Worm (Caenorhabditis elegans) whole organism, midembryonic: ENCODE data around the gene Y56A3A.28.
A peak's percentile ranks its signal among the peaks of the same experiment; 100 is the strongest.

Experiments
- T22C8.4 ChIP-seq: fragments of 200-800 bp; sonication (Bioruptor generic); IDR thresholded peaks from 2 replicates; pipeline ENCODE4 v1.3.6; 2022; ENCODE audit warnings: missing genetic modification characterization, missing compliant biosample characterization
- cog-1 ChIP-seq: sonication (generic microtip); optimal IDR thresholded peaks from 2 replicates; lab custom pipeline; 2016; ENCODE audit warnings: missing genetic modification characterization, missing compliant biosample characterization
- flt-1 ChIP-seq: fragments of 200-800 bp; sonication (Bioruptor generic); IDR thresholded peaks from 2 replicates; pipeline ENCODE4 v1.3.6; 2022; ENCODE audit warnings: missing genetic modification characterization, missing compliant biosample characterization
- klf-2 ChIP-seq: fragments of 200-800 bp; sonication (Bioruptor generic); conservative IDR thresholded peaks from 2 replicates; pipeline ENCODE4 v1.3.6; 2022; ENCODE audit warnings: missing genetic modification reagents, missing genetic modification characterization, missing compliant biosample characterization
- med-1 ChIP-seq: sonication (generic microtip); optimal IDR thresholded peaks from 2 replicates; lab custom pipeline; 2017; ENCODE audit warnings: missing genetic modification characterization, mild to moderate bottlenecking, missing compliant biosample characterization, antibody characterized with exemption, missing genetic modification reagents; ENCODE audit not compliant: insufficient read depth
- ref-1 ChIP-seq: fragments of 200-800 bp; sonication (Bioruptor generic); conservative IDR thresholded peaks from 2 replicates; pipeline ENCODE4 v1.3.6; 2022; ENCODE audit warnings: missing genetic modification reagents, missing genetic modification characterization, missing compliant biosample characterization
- tab-1 ChIP-seq: fragments of 200-800 bp; sonication (Bioruptor generic); IDR thresholded peaks from 2 replicates; pipeline ENCODE4 v1.3.6; 2022; ENCODE audit warnings: missing genetic modification characterization, missing compliant biosample characterization
- ztf-23 ChIP-seq: fragments of 200-800 bp; sonication (Bioruptor generic); IDR thresholded peaks from 2 replicates; pipeline ENCODE4 v1.3.6; 2022; ENCODE audit warnings: missing genetic modification reagents, missing genetic modification characterization, missing compliant biosample characterization
- ztf-29 ChIP-seq: fragments of 200-800 bp; sonication (Bioruptor generic); IDR thresholded peaks from 2 replicates; pipeline ENCODE4 v1.3.6; 2022; ENCODE audit warnings: missing genetic modification reagents, missing genetic modification characterization, missing compliant biosample characterization

Gene Y56A3A.28

DNA sequence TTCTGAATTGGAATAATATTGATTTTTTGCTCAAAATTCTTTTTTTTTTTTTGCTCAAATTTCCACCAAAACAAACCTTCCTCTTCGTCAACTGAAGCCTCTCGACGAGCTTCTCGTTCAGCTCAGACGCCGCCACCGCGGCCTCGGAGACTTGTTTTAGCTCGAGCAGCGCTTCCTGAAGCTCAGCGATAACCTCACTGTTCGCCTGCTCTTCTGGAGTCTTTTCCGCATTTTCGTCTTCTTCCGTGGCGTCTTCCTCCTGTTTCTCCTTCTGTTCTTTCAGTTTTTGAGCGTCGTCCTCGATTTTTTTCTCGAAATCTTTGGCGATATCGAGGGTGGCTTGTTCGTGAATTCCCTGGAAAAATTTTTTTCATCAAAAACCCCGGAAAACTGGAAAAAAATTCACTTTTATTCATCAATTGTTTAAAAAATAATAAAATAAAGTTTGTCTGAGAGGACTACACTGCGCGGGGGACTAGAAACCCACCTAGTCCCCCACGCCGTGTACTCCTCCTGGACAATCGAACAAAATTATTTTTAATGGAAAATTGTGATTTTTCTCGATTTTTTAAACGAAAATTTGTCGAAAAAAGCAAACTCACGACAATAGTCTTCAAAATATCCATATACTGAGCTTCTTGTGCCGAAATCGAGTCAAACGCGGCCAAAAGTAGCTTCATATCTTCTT is 25.0 kb downstream of the Y56A3A.28 start:
- no peak for TF ChIP-seq med-1 (GFP tag; lab: Kevin White, UChicago)
- peak; percentile 54; the same call in 1 of the 2 replicates for TF ChIP-seq klf-2
- TF ChIP-seq T22C8.4 (GFP tag; lab: Robert Waterston, UW) = peak; percentile 62
- 0 out of 2 replicates have a peak, but pooled peaks have one; percentile 32 for TF ChIP-seq ztf-23
- TF ChIP-seq tab-1 (GFP tag; lab: Robert Waterston, UW) = no peak
- TF ChIP-seq flt-1 = peak; percentile 76
- TF ChIP-seq ref-1 (GFP tag; lab: Robert Waterston, UW) = no peak
- peak; percentile 22; the same call in 1 of the 2 replicates for TF ChIP-seq ztf-29
- peak; percentile 10 for TF ChIP-seq cog-1 (tag; lab: Kevin White, UChicago)

DNA sequence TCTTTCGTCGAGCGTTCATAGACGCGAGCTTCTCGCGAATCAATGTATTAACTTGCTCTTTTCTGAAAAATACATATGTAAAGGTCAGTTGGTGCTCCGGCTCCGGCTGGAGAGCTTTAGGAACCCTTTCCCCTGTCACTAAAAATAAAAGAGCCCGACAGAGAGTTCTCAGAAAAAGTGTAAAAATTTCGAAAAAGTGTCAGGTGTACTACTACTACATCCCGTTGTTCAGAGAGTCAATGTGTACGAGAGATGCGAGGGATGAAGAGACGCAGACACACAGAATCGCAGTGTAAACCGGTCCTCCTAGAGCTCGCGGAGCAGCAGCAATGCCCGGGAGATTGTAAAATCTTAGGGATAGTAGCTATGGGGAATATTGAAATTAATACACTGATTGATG is 28.5 kb downstream of the Y56A3A.28 start:
- TF ChIP-seq med-1 (GFP tag; lab: Kevin White, UChicago) (no peak), ztf-29 (no peak), tab-1 (GFP tag; lab: Robert Waterston, UW) (no peak), flt-1 (no peak), ref-1 (GFP tag; lab: Robert Waterston, UW) (no peak), klf-2 (no peak), cog-1 (tag; lab: Kevin White, UChicago) (peak; percentile 50)

ce11 chrIII:11938525-11938924 is 32.6 kb downstream of the Y56A3A.28 start:
- TF ChIP-seq ztf-29 (no peak), tab-1 (GFP tag; lab: Robert Waterston, UW) (no peak), T22C8.4 (GFP tag; lab: Robert Waterston, UW) (no peak), med-1 (GFP tag; lab: Kevin White, UChicago) (no peak), ztf-23 (no peak), klf-2 (no peak), cog-1 (tag; lab: Kevin White, UChicago) (no peak), ref-1 (GFP tag; lab: Robert Waterston, UW) (no peak), flt-1 (no peak)

DNA sequence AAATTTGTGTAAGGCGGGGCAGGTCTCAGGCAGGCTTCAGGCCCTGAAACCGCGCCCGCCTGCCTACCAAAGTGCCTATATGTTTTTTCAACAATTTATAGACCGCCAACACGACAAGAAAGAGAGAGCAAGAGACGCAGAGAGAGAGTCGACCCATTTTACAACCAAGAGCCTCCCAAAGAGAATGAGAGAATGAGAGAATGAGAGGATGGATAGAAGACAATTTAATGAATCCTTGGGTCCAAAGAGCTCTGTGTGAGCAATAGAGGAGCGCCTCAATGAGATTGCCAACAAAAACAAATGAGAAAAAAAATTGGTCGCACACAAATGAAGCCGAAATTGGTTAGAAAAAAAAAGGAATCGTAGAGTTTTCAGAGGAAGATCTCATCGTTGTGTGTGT is 33.3 kb downstream of the Y56A3A.28 start:
- no peak for TF ChIP-seq ztf-23

- TF ChIP-seq klf-2 (peak; percentile 15; the same call in 1 of the 2 replicates), ztf-23 (no peak), flt-1 (no peak), cog-1 (tag; lab: Kevin White, UChicago) (no peak)
Observed at ce11 chrIII:11936668-11937276, 34.4 kb downstream of the Y56A3A.28 start.

ce11 chrIII:11935948-11936280 is 35.3 kb downstream of the Y56A3A.28 start:
- TF ChIP-seq ztf-23 (no peak), tab-1 (GFP tag; lab: Robert Waterston, UW) (no peak), klf-2 (no peak), cog-1 (tag; lab: Kevin White, UChicago) (no peak), ztf-29 (no peak), flt-1 (peak; percentile 51; the same call in 1 of the 2 replicates)

DNA sequence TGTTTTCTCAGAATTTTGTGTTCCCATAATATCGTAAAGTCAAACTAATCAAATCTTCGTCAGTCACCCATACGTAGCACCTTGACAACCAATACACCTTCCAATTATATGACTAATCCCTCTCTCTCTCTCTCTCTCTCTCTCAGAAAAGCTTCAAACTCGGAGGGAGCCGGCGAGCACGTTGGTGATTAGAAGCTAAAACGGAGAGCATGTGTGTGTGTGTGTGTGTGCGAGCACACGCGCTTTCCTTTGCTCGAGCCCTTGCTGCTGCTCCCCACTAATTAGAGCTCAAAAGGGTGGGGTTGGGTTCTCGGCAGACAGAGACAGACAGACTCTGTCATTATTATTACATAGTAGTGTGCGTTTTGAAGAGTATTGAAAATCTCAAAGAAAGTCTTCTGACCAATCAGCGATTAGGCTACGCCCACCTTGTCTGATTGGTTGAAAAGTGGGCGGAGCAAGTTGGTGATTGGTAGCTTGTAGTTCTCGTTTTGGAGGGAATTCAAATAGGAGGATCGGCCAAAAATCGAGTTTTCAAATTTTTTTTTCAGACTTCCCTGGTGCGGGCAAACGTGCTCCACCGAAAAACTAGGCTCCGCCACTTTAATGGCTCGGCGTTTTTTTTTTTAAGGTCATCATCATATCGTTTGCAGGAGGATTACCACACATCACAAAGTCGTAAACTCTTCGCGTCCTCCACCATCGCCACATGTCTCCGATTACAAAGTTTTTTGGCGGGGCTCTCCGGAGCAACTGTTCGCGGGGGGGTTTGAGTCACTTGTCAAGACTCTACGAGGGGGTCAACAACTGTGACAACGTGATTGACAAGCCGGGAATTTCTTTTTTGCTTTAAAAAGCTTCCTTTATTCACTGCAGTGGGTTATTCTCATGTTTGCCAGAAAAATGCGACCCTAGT is 35.9 kb downstream of the Y56A3A.28 start:
- TF ChIP-seq med-1 (GFP tag; lab: Kevin White, UChicago) (no peak), flt-1 (no peak), tab-1 (GFP tag; lab: Robert Waterston, UW) (no peak), ref-1 (GFP tag; lab: Robert Waterston, UW) (no peak), ztf-23 (no peak), T22C8.4 (GFP tag; lab: Robert Waterston, UW) (no peak), ztf-29 (no peak), klf-2 (no peak), cog-1 (tag; lab: Kevin White, UChicago) (no peak)

DNA sequence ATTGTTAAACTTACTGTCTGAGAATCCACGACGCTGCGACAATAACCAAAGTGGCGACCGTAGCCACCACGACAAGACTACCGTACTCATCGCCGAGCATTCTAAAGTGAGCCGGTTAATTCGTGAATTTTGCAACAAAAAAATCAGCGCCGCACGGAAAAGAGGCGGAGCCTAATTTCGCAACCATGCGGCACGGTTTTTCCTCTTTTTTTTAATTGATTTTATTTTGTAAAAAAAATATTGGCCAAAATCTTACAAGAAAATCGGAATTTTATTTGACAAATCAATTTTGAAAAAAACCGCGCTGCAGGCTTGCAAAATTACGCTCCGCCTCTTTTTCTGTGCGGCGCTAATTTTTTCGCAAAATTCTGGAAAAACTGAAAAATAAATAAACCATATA is 37.6 kb downstream of the Y56A3A.28 start, which contains the start of gene dolk-1:
Gene dolk-1 (minus strand): TSS at position 101 of the 400 bp plus-strand sequence.
- TF ChIP-seq ref-1 (GFP tag; lab: Robert Waterston, UW) (no peak), flt-1 (0 out of 2 replicates have a peak, but pooled peaks have one; percentile 38)

DNA sequence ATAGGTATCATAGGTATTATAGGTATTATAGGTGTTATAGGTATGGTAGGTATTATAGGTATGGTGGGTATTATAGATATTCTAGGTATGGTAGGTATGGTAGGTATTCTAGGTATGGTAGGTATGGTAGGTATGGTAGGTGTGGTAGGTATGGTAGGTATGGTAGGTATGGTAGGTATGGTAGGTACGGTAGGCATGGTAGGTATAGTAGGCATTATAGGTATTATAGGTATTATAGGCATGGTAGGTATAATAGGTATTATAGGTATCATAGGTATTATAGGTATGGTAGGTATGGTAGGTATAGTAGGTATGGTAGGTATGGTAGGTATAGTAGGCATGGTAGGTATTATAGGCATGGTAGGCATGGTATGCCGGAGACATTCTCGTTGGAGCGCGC is 39.2 kb downstream of the Y56A3A.28 start:
- no peak for TF ChIP-seq ztf-23
- no peak for TF ChIP-seq med-1 (GFP tag; lab: Kevin White, UChicago)
- peak; percentile 42; the same call in 1 of the 2 replicates for TF ChIP-seq ref-1 (GFP tag; lab: Robert Waterston, UW)
- no peak for TF ChIP-seq ztf-29
- TF ChIP-seq T22C8.4 (GFP tag; lab: Robert Waterston, UW) = no peak
- TF ChIP-seq tab-1 (GFP tag; lab: Robert Waterston, UW) = no peak
- TF ChIP-seq flt-1 = no peak
- peak; percentile 52; the same call in 1 of the 2 replicates for TF ChIP-seq klf-2
- no peak for TF ChIP-seq cog-1 (tag; lab: Kevin White, UChicago)

DNA sequence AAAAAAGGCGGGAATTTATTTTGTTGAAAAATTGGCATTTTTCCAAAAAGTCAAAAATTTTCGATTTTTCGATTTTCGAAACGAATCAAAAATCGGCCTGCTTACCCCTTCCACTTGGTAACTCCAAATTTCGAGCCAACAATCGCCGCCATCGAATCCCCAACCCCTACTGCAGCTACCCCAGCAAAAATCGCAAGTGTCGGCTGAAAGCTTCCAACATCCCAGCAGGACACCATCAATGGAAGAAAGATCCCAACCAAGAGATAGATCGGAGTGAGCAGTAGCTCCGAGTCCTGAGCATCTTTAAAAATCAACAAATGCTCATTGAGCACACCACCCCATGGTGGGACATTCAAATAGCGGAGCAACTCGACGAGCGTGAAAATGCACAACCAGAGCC is 40.3 kb downstream of the Y56A3A.28 start:
- TF ChIP-seq tab-1 (GFP tag; lab: Robert Waterston, UW) = no peak
- no peak for TF ChIP-seq T22C8.4 (GFP tag; lab: Robert Waterston, UW)
- no peak for TF ChIP-seq ztf-23
- no peak for TF ChIP-seq cog-1 (tag; lab: Kevin White, UChicago)
- no peak for TF ChIP-seq flt-1
- no peak for TF ChIP-seq klf-2
- TF ChIP-seq med-1 (GFP tag; lab: Kevin White, UChicago) = no peak
